Fruit fly (Drosophila melanogaster) whole organism, wandering third instar larva: ENCODE data around the gene CG9674.

ENCODE experiments used
- Abd-B ChIP-seq: fragments of >200 bp; optimal IDR thresholded peaks from 2 replicates; lab custom pipeline; 2017; ENCODE audit warnings: missing biosample characterization, missing genetic modification characterization
- CG32264 ChIP-seq: fragments of 200-800 bp; sonication (Bioruptor generic); optimal IDR thresholded peaks from 2 replicates; lab custom pipeline; 2016; ENCODE audit warnings: missing biosample characterization, missing genetic modification characterization
- CG9705 ChIP-seq: fragments of 200-800 bp; sonication (Bioruptor generic); optimal IDR thresholded peaks from 2 replicates; lab custom pipeline; 2018; ENCODE audit warnings: missing biosample characterization, mild to moderate bottlenecking, missing genetic modification characterization
- CrebA ChIP-seq: fragments of 200-800 bp; sonication (Bioruptor generic); optimal IDR thresholded peaks from 2 replicates; lab custom pipeline; 2016; ENCODE audit warnings: missing biosample characterization, mild to moderate bottlenecking, missing genetic modification characterization, borderline replicate concordance
- Dif ChIP-seq: fragments of 200-275, 200-300 bp; sonication (Bioruptor generic); optimal IDR thresholded peaks from 2 replicates; lab custom pipeline; 2018; ENCODE audit warnings: missing biosample characterization, missing genetic modification characterization; ENCODE audit not compliant: partially characterized antibody
- GATAd ChIP-seq: sonication (Bioruptor generic); optimal IDR thresholded peaks from 2 replicates; lab custom pipeline; 2016; ENCODE audit warnings: missing biosample characterization, missing genetic modification characterization
- Hnf4 ChIP-seq: fragments of 200-800 bp; sonication (Bioruptor generic); optimal IDR thresholded peaks from 2 replicates; lab custom pipeline; 2016; ENCODE audit warnings: missing biosample characterization, mild to moderate bottlenecking, missing genetic modification characterization
- Hr78 ChIP-seq: fragments of >200 bp; optimal IDR thresholded peaks from 2 replicates; lab custom pipeline; 2017; ENCODE audit warnings: missing biosample characterization, missing genetic modification characterization
- Hr83 ChIP-seq: fragments of 200-300 bp; sonication (Bioruptor generic); optimal IDR thresholded peaks from 2 replicates; lab custom pipeline; 2016; ENCODE audit warnings: missing biosample characterization, mild to moderate bottlenecking, missing genetic modification characterization, moderate library complexity; ENCODE audit not compliant: poor library complexity, severe bottlenecking
- Jra ChIP-seq: sonication (Bioruptor generic); optimal IDR thresholded peaks from 2 replicates; lab custom pipeline; 2016; ENCODE audit warnings: missing biosample characterization, missing genetic modification characterization
- Mio ChIP-seq: sonication (Bioruptor generic); optimal IDR thresholded peaks from 2 replicates; lab custom pipeline; 2016; ENCODE audit warnings: missing biosample characterization, missing genetic modification characterization
- Myc ChIP-seq: fragments of >200 bp; optimal IDR thresholded peaks from 2 replicates; lab custom pipeline; 2017
- N ChIP-seq: fragments of >200 bp; optimal IDR thresholded peaks from 2 replicates; lab custom pipeline; 2018; ENCODE audit warnings: missing biosample characterization, missing external identifiers, missing genetic modification characterization
- Rel ChIP-seq, 2 experiments: fragments of 200-800 bp; sonication (Bioruptor generic) in 1 of 2; optimal IDR thresholded peaks; 2 replicates in 1 of 2; 3 replicates in 1 of 2; lab custom pipeline; 2016 to 2019; ENCODE audit warnings: mild to moderate bottlenecking in 2 of 2, missing biosample characterization in 2 of 2, missing genetic modification characterization in 2 of 2, moderate library complexity in 1 of 2
- Vsx2 ChIP-seq: fragments of 200-300, 225-300 bp; sonication (Bioruptor generic); optimal IDR thresholded peaks from 2 replicates; lab custom pipeline; 2018; ENCODE audit warnings: missing biosample characterization, missing genetic modification characterization; ENCODE audit not compliant: partially characterized antibody
- br ChIP-seq: fragments of 200-800 bp; sonication (Bioruptor generic); optimal IDR thresholded peaks from 2 replicates; lab custom pipeline; 2016; ENCODE audit warnings: missing biosample characterization, missing genetic modification characterization
- brk ChIP-seq: fragments of 200-800 bp; sonication (Bioruptor generic); optimal IDR thresholded peaks from 2 replicates; lab custom pipeline; 2016; ENCODE audit warnings: missing biosample characterization, mild to moderate bottlenecking, missing genetic modification characterization
- dl ChIP-seq, 2 experiments: fragments of 175-275, 200-275 bp in 1 of 2; fragments of 200-275 bp in 1 of 2; sonication (Bioruptor generic); optimal IDR thresholded peaks; lab custom pipeline; 2018; ENCODE audit warnings: mild to moderate bottlenecking in 2 of 2, missing biosample characterization in 2 of 2, missing genetic modification characterization in 2 of 2, moderate library complexity in 2 of 2; ENCODE audit not compliant: partially characterized antibody in 2 of 2, insufficient read depth in 1 of 2
- dmrt93B ChIP-seq: fragments of 200-800 bp; sonication (Bioruptor generic); optimal IDR thresholded peaks from 2 replicates; lab custom pipeline; 2018; ENCODE audit warnings: missing biosample characterization, mild to moderate bottlenecking, missing genetic modification characterization
- dsf ChIP-seq: sonication (Bioruptor generic); optimal IDR thresholded peaks from 2 replicates; lab custom pipeline; 2016; ENCODE audit warnings: missing biosample characterization, missing genetic modification characterization, borderline replicate concordance
- ey ChIP-seq: fragments of 200-800 bp; sonication (Bioruptor generic); optimal IDR thresholded peaks from 2 replicates; lab custom pipeline; 2016; ENCODE audit warnings: missing biosample characterization, missing genetic modification characterization
- fru ChIP-seq: fragments of 200-800 bp; sonication (Bioruptor generic); optimal IDR thresholded peaks from 3 replicates; lab custom pipeline; 2016; ENCODE audit warnings: missing biosample characterization, mild to moderate bottlenecking, missing genetic modification characterization
- jim ChIP-seq: fragments of 175-275, 200-325 bp; sonication (Bioruptor generic); optimal IDR thresholded peaks from 2 replicates; lab custom pipeline; 2016; ENCODE audit warnings: missing biosample characterization, mild to moderate bottlenecking, missing genetic modification characterization
- lola ChIP-seq: fragments of >200 bp; optimal IDR thresholded peaks from 2 replicates; lab custom pipeline; 2017; ENCODE audit warnings: missing biosample characterization, missing genetic modification characterization
- psq ChIP-seq: fragments of 200-800 bp; sonication (Bioruptor generic); optimal IDR thresholded peaks from 3 replicates; lab custom pipeline; 2017; ENCODE audit warnings: missing biosample characterization, mild to moderate bottlenecking, missing genetic modification characterization, moderate library complexity
- rgr ChIP-seq: fragments of 200-800 bp; sonication (Bioruptor generic); optimal IDR thresholded peaks from 3 replicates; lab custom pipeline; 2016; ENCODE audit warnings: missing biosample characterization, mild to moderate bottlenecking, missing genetic modification characterization
- sage ChIP-seq: fragments of 200-800 bp; sonication (Bioruptor generic); optimal IDR thresholded peaks from 2 replicates; lab custom pipeline; 2016; ENCODE audit warnings: missing biosample characterization, mild to moderate bottlenecking, missing genetic modification characterization
- sv ChIP-seq: fragments of 200-800 bp; sonication (Bioruptor generic); optimal IDR thresholded peaks from 3 replicates; lab custom pipeline; 2016; ENCODE audit warnings: missing biosample characterization, missing genetic modification characterization
- tai ChIP-seq: sonication (Bioruptor generic); optimal IDR thresholded peaks from 2 replicates; lab custom pipeline; 2016; ENCODE audit warnings: missing biosample characterization, missing genetic modification characterization
- usp ChIP-seq: fragments of >200 bp; optimal IDR thresholded peaks from 2 replicates; lab custom pipeline; 2017; ENCODE audit warnings: missing biosample characterization, missing genetic modification characterization
- woc ChIP-seq: sonication (Bioruptor generic); optimal IDR thresholded peaks from 2 replicates; lab custom pipeline; 2016; ENCODE audit warnings: missing biosample characterization, mild to moderate bottlenecking, missing genetic modification characterization

CG9674 gene

dm6 chr3L:16772755-16773523 lies 34.6 kb downstream of the CG9674 start:
- TF ChIP-seq sage (GFP tag; lab: Kevin White, UChicago) (no peak), usp (no peak), jim (GFP tag; lab: Kevin White, UChicago) (no peak), sv (no peak), Hr83 (GFP tag; lab: Kevin White, UChicago) (no peak), Dif (GFP tag; lab: Kevin White, UChicago) (no peak)

dm6 chr3L:16769866-16770265 lies 37.7 kb downstream of the CG9674 start:
- TF ChIP-seq dsf (GFP tag; lab: Kevin White, UChicago), result no peak
- no peak for TF ChIP-seq lola (GFP tag; lab: Kevin White, UChicago)
- TF ChIP-seq woc (GFP tag; lab: Kevin White, UChicago), result no peak
- no peak for TF ChIP-seq Hnf4 (GFP tag; lab: Kevin White, UChicago)
- TF ChIP-seq CG9705 (GFP tag; lab: Kevin White, UChicago), result peak; percentile 6
- TF ChIP-seq CrebA (GFP tag; lab: Kevin White, UChicago), result no peak
- peak; percentile 92 for TF ChIP-seq psq (GFP tag; lab: Kevin White, UChicago)

dm6 chr3L:16768001-16768652 lies 39.4 kb downstream of the CG9674 start:
- no peak for TF ChIP-seq GATAd
- TF ChIP-seq tai, result no peak
- TF ChIP-seq Hnf4 (GFP tag; lab: Kevin White, UChicago), result no peak
- TF ChIP-seq br (GFP tag; lab: Kevin White, UChicago), result no peak

- TF ChIP-seq Hr83 (GFP tag; lab: Kevin White, UChicago) (no peak), Jra (GFP tag; lab: Kevin White, UChicago) (no peak), GATAd (no peak), br (GFP tag; lab: Kevin White, UChicago) (no peak), CG9705 (GFP tag; lab: Kevin White, UChicago) (no peak), psq (GFP tag; lab: Kevin White, UChicago) (no peak), tai (no peak), CrebA (GFP tag; lab: Kevin White, UChicago) (no peak), Mio (GFP tag; lab: Kevin White, UChicago) (no peak), Abd-B (GFP tag; lab: Kevin White, UChicago) (no peak), sage (GFP tag; lab: Kevin White, UChicago) (no peak), dl (GFP tag; optimal IDR thresholded peaks at IDR 0.05; lab: Kevin White, UChicago; ENCODE audit: insufficient read depth in 1 of 2, partially characterized antibody in 2 of 2) (no peak), N (GFP tag; lab: Kevin White, UChicago) (no peak)
Observed at dm6 chr3L:16766901-16767300, 40.6 kb downstream of the CG9674 start.

- TF ChIP-seq dsf (GFP tag; lab: Kevin White, UChicago) (peak; percentile 12), brk (GFP tag; lab: Kevin White, UChicago) (peak; percentile 85), woc (GFP tag; lab: Kevin White, UChicago) (peak; percentile 18), Hr78 (no peak), Vsx2 (no peak), usp (no peak), CG9705 (GFP tag; lab: Kevin White, UChicago) (no peak), Abd-B (GFP tag; lab: Kevin White, UChicago) (no peak), Hnf4 (GFP tag; lab: Kevin White, UChicago) (peak; percentile 36), lola (GFP tag; lab: Kevin White, UChicago) (no peak), Hr83 (GFP tag; lab: Kevin White, UChicago) (peak; percentile 7), sage (GFP tag; lab: Kevin White, UChicago) (peak; percentile 78), fru (GFP tag; lab: Kevin White, UChicago) (peak; percentile 59), Myc (lab: Kevin White, UChicago) (no peak), dl (GFP tag; optimal IDR thresholded peaks at IDR 0.05; lab: Kevin White, UChicago; ENCODE audit: insufficient read depth in 1 of 2, partially characterized antibody in 2 of 2) (peak in 1 of 2 experiments; percentile 20), Jra (GFP tag; lab: Kevin White, UChicago) (no peak), Mio (GFP tag; lab: Kevin White, UChicago) (no peak), ey (GFP tag; lab: Kevin White, UChicago) (no peak), CrebA (GFP tag; lab: Kevin White, UChicago) (peak; percentile 33), sv (peak; percentile 37), jim (GFP tag; lab: Kevin White, UChicago) (no peak), GATAd (no peak), CG32264 (GFP tag; lab: Kevin White, UChicago) (no peak), Rel (GFP tag; optimal IDR thresholded peaks at IDR 0.05; lab: Kevin White, UChicago) (peak; percentile 41), Rel (tag; optimal IDR thresholded peaks at IDR 0.05; lab: Kevin White, UChicago) (no peak), rgr (GFP tag; lab: Kevin White, UChicago) (peak; percentile 50), tai (no peak), psq (GFP tag; lab: Kevin White, UChicago) (peak; percentile 40), dmrt93B (GFP tag; lab: Kevin White, UChicago) (no peak)
Observed at dm6 chr3L:16765647-16766628, 41.6 kb downstream of the CG9674 start, which contains the start of gene Nrt. TSS of gene Nrt (plus strand) at chr3L:16766072.
